Fruit fly (Drosophila melanogaster): ENCODE measurements around the gene Atg4a.

DNA sequence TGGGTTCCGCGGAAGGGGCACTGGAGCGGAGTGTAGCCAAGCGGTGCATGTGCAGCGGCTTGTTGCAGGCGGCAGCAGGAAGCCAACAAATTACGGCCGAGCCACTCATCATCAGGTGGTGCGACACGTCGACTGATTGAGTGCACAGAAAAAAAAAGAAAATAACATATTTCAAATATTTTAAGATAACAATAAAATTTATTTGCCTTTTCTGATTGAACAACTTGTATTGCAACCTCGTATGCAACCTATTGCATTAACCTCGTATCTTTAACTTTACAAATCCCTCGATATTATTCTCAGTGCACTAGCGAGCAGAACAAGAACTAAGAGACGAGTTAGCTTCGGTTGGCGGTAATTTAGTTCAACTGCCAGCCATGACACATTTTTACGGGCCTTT is 10.4 kb upstream of the Atg4a start:
- TF ChIP-seq CG33017 (tag; optimal IDR thresholded peaks at IDR 0.05): no peak
- TF ChIP-seq CG11617 (GFP tag; optimal IDR thresholded peaks at IDR 0.05): no peak
- TF ChIP-seq Hr96 (GFP tag; optimal IDR thresholded peaks at IDR 0.05): no peak
- no peak for TF ChIP-seq CG14711 (tag; optimal IDR thresholded peaks at IDR 0.05)
- no peak for TF ChIP-seq CG5204 (GFP tag; optimal IDR thresholded peaks at IDR 0.05)
- TF ChIP-seq Crg-1 (GFP tag; optimal IDR thresholded peaks at IDR 0.05): no peak
- TF ChIP-seq CG7101 (tag; optimal IDR thresholded peaks at IDR 0.05): no peak
- TF ChIP-seq CG12768 (GFP tag; optimal IDR thresholded peaks at IDR 0.05): no peak
- peak; percentile 31 for TF ChIP-seq bab1 (GFP tag; optimal IDR thresholded peaks at IDR 0.05)
